Worm (Caenorhabditis elegans) whole organism, L2 larva: ENCODE results near the gene ins-14.

Experiments
- C34F6.9 ChIP-seq: fragments of 150-350 bp; optimal IDR thresholded peaks from 2 replicates; lab custom pipeline; 2014; ENCODE audit warnings: missing biosample characterization, missing genetic modification characterization
- dmd-4 ChIP-seq: sonication (generic microtip); optimal IDR thresholded peaks from 2 replicates; lab custom pipeline; 2017; ENCODE audit warnings: missing biosample characterization, missing genetic modification characterization
- fos-1 ChIP-seq: fragments of 150-350 bp; optimal IDR thresholded peaks from 2 replicates; lab custom pipeline; 2014; ENCODE audit warnings: missing biosample characterization, missing genetic modification characterization
- lin-39 ChIP-seq: fragments of 150-350 bp; optimal IDR thresholded peaks from 2 replicates; lab custom pipeline; 2014; ENCODE audit warnings: missing biosample characterization, missing genetic modification reagents, missing genetic modification characterization
- nhr-237 ChIP-seq: fragments of 150-350 bp; optimal IDR thresholded peaks from 2 replicates; lab custom pipeline; 2014; ENCODE audit warnings: missing biosample characterization, missing genetic modification characterization
- zag-1 ChIP-seq: fragments of 150-350 bp; optimal IDR thresholded peaks from 2 replicates; lab custom pipeline; 2014; ENCODE audit warnings: missing biosample characterization, missing genetic modification characterization

DNA sequence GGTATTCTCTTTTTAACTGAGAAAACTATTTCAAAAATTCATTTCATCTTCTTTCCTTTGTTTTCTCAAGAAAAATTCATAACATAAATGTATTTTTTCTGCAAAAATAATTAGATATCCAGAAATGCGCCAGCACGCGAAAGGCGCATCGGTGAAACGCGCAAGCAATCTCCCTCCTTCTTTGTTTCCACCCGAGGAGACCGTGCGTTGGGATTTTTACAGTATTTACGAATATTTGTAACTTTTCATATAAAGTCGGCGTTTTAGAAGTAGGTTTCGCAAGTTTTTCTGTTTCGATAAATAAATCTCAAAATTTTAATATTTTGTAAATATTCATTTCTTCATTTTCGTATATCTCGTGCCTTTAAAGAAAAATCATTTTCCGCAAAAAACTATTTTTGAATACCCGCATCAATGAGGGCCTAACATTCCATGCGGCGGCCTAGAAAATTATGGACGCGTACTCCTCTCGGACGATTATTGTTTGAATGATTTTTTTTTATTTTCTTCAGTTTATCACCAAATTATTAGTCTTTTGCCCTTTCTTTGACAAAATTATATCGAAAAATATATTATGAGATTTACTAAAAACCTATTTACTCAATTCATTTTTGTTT is 30.9 kb upstream of the ins-14 start, which contains the start of gene ssup-72:
- TF ChIP-seq zag-1 (tag; lab: Kevin White, UChicago) (no peak), dmd-4 (tag; lab: Kevin White, UChicago) (no peak), C34F6.9 (tag; lab: Kevin White, UChicago) (peak; percentile 75), nhr-237 (no peak), fos-1 (tag; lab: Kevin White, UChicago) (peak; percentile 26), lin-39 (tag; lab: Kevin White, UChicago) (no peak)
